Worm (Caenorhabditis elegans) whole organism, L2 larva: ENCODE measurements around the gene lgc-48.

Experiments used
- alr-1 ChIP-seq: fragments of 150-350 bp; optimal IDR thresholded peaks from 2 replicates; lab custom pipeline; 2014; ENCODE audit warnings: missing biosample characterization, missing genetic modification characterization
- dmd-4 ChIP-seq: sonication (generic microtip); optimal IDR thresholded peaks from 2 replicates; lab custom pipeline; 2017; ENCODE audit warnings: missing biosample characterization, missing genetic modification characterization
- elt-1 ChIP-seq: fragments of 150-350 bp; optimal IDR thresholded peaks from 2 replicates; lab custom pipeline; 2014; ENCODE audit warnings: missing biosample characterization, missing genetic modification characterization
- elt-3 ChIP-seq: sonication (generic microtip); optimal IDR thresholded peaks from 2 replicates; lab custom pipeline; 2017; ENCODE audit warnings: missing biosample characterization, missing genetic modification characterization
- nhr-237 ChIP-seq: fragments of 150-350 bp; optimal IDR thresholded peaks from 2 replicates; lab custom pipeline; 2014; ENCODE audit warnings: missing biosample characterization, missing genetic modification characterization
- unc-39 ChIP-seq: fragments of 150-350 bp; optimal IDR thresholded peaks from 2 replicates; lab custom pipeline; 2014; ENCODE audit warnings: missing biosample characterization, missing genetic modification characterization
- ztf-11 ChIP-seq: sonication (generic microtip); optimal IDR thresholded peaks from 2 replicates; lab custom pipeline; 2017; ENCODE audit warnings: missing biosample characterization, missing genetic modification characterization

ce11 chrV:13372821-13373220, 32.8 kb downstream of the lgc-48 start:
- TF ChIP-seq ztf-11 (tag; lab: Kevin White, UChicago) (no peak), elt-3 (tag; lab: Kevin White, UChicago) (no peak), unc-39 (no peak), alr-1 (tag; lab: Kevin White, UChicago) (no peak), dmd-4 (tag; lab: Kevin White, UChicago) (no peak), nhr-237 (no peak), elt-1 (no peak)
